Worm (Caenorhabditis elegans) whole organism, L2 larva: ENCODE data around the gene F57A8.7.

ENCODE experiments used
- alr-1 ChIP-seq: fragments of 150-350 bp; optimal IDR thresholded peaks from 2 replicates; lab custom pipeline; 2014; ENCODE audit warnings: missing biosample characterization, missing genetic modification characterization
- dmd-4 ChIP-seq: sonication (generic microtip); optimal IDR thresholded peaks from 2 replicates; lab custom pipeline; 2017; ENCODE audit warnings: missing biosample characterization, missing genetic modification characterization
- elt-1 ChIP-seq: fragments of 150-350 bp; optimal IDR thresholded peaks from 2 replicates; lab custom pipeline; 2014; ENCODE audit warnings: missing biosample characterization, missing genetic modification characterization
- elt-3 ChIP-seq: sonication (generic microtip); optimal IDR thresholded peaks from 2 replicates; lab custom pipeline; 2017; ENCODE audit warnings: missing biosample characterization, missing genetic modification characterization
- fos-1 ChIP-seq: fragments of 150-350 bp; optimal IDR thresholded peaks from 2 replicates; lab custom pipeline; 2014; ENCODE audit warnings: missing biosample characterization, missing genetic modification characterization
- mab-5 ChIP-seq: fragments of 150-350 bp; optimal IDR thresholded peaks from 2 replicates; lab custom pipeline; 2014; ENCODE audit warnings: missing biosample characterization, missing genetic modification characterization
- nhr-237 ChIP-seq: fragments of 150-350 bp; optimal IDR thresholded peaks from 2 replicates; lab custom pipeline; 2014; ENCODE audit warnings: missing biosample characterization, missing genetic modification characterization
- nhr-77 ChIP-seq: fragments of 150-350 bp; optimal IDR thresholded peaks from 2 replicates; lab custom pipeline; 2014; ENCODE audit warnings: missing biosample characterization, missing genetic modification characterization
- snpc-4 ChIP-seq: fragments of 150-350 bp; optimal IDR thresholded peaks from 2 replicates; lab custom pipeline; 2014; ENCODE audit warnings: missing biosample characterization, missing genetic modification characterization
- unc-39 ChIP-seq: fragments of 150-350 bp; optimal IDR thresholded peaks from 2 replicates; lab custom pipeline; 2014; ENCODE audit warnings: missing biosample characterization, missing genetic modification characterization
- unc-62 ChIP-seq: fragments of 150-350 bp; optimal IDR thresholded peaks from 2 replicates; lab custom pipeline; 2014; ENCODE audit warnings: missing biosample characterization, missing genetic modification reagents, missing genetic modification characterization

- TF ChIP-seq elt-1 (tag; lab: Kevin White, UChicago) (no peak), mab-5 (tag; lab: Kevin White, UChicago) (no peak), alr-1 (no peak), dmd-4 (no peak), nhr-77 (tag; lab: Kevin White, UChicago) (no peak), snpc-4 (tag; lab: Kevin White, UChicago) (no peak), fos-1 (tag; lab: Kevin White, UChicago) (no peak), unc-62 (no peak), elt-3 (tag; lab: Kevin White, UChicago) (no peak), unc-39 (no peak), nhr-237 (tag; lab: Kevin White, UChicago) (no peak)
Observed at ce11 chrV:10080905-10081304, 5.4 kb downstream of the F57A8.7 start.
